Worm (Caenorhabditis elegans) whole organism, L3 larva: ENCODE measurements around the gene fbxb-14.
"Not testable (repeated sequence)": the region's sequence is repeated elsewhere in the genome, so short reads cannot be mapped to it uniquely, and the experiment has no call there.

ENCODE experiments used
- R02D3.7 ChIP-seq: fragments of 150-350 bp; optimal IDR thresholded peaks from 2 replicates; lab custom pipeline; 2014; ENCODE audit warnings: missing biosample characterization, missing genetic modification characterization
- ZK546.5 ChIP-seq: sonication (generic microtip); optimal IDR thresholded peaks from 2 replicates; lab custom pipeline; 2017; ENCODE audit warnings: missing biosample characterization, missing genetic modification characterization
- ama-1 ChIP-seq: fragments of 150-350 bp; optimal IDR thresholded peaks from 2 replicates; lab custom pipeline; 2018
- ceh-28 ChIP-seq: fragments of 150-350 bp; optimal IDR thresholded peaks from 2 replicates; lab custom pipeline; 2014; ENCODE audit warnings: missing biosample characterization, missing genetic modification reagents, missing genetic modification characterization
- ceh-82 ChIP-seq: fragments of 150-350 bp; optimal IDR thresholded peaks from 2 replicates; lab custom pipeline; 2014; ENCODE audit warnings: missing biosample characterization, missing genetic modification characterization
- daf-12 ChIP-seq: fragments of 150-350 bp; optimal IDR thresholded peaks from 2 replicates; lab custom pipeline; 2014; ENCODE audit warnings: missing biosample characterization, missing genetic modification reagents, missing genetic modification characterization
- elt-2 ChIP-seq: sonication (generic microtip); optimal IDR thresholded peaks from 2 replicates; lab custom pipeline; 2016; ENCODE audit warnings: missing genetic modification reagents, mild to moderate bottlenecking, missing genetic modification characterization, missing compliant biosample characterization
- elt-3 ChIP-seq, 3 experiments: fragments of 150-350 bp in 1 of 3; sonication (generic microtip) in 2 of 3; optimal IDR thresholded peaks; 2 replicates in 2 of 3; 4 replicates in 1 of 3; lab custom pipeline; 2014 to 2017; ENCODE audit warnings: missing biosample characterization in 3 of 3, missing genetic modification characterization in 3 of 3
- eor-1 ChIP-seq, 2 experiments: fragments of 150-350 bp; optimal IDR thresholded peaks; 2 replicates each; lab custom pipeline; 2014 to 2018; ENCODE audit warnings: missing biosample characterization in 2 of 2, missing genetic modification characterization in 2 of 2
- fkh-10 ChIP-seq: sonication (generic microtip); optimal IDR thresholded peaks from 2 replicates; lab custom pipeline; 2017; ENCODE audit warnings: missing biosample characterization, missing genetic modification reagents, missing genetic modification characterization
- fkh-2 ChIP-seq: fragments of 150-350 bp; optimal IDR thresholded peaks from 2 replicates; lab custom pipeline; 2014; ENCODE audit warnings: missing biosample characterization, missing genetic modification reagents, missing genetic modification characterization
- hmg-11 ChIP-seq: sonication (generic microtip); optimal IDR thresholded peaks from 2 replicates; lab custom pipeline; 2016; ENCODE audit warnings: missing genetic modification characterization, missing compliant biosample characterization
- jun-1 ChIP-seq: fragments of 150-350 bp; optimal IDR thresholded peaks from 2 replicates; lab custom pipeline; 2014; ENCODE audit warnings: missing biosample characterization, missing genetic modification reagents, missing genetic modification characterization
- lin-15B ChIP-seq: fragments of 150-350 bp; optimal IDR thresholded peaks from 2 replicates; lab custom pipeline; 2014; ENCODE audit warnings: missing biosample characterization, missing genetic modification characterization
- lin-39 ChIP-seq: fragments of 150-350 bp; optimal IDR thresholded peaks from 2 replicates; lab custom pipeline; 2018; ENCODE audit warnings: missing biosample characterization, missing genetic modification reagents, missing genetic modification characterization
- nfya-1 ChIP-seq: sonication (generic microtip); optimal IDR thresholded peaks from 2 replicates; lab custom pipeline; 2017; ENCODE audit warnings: missing genetic modification characterization, mild to moderate bottlenecking, missing compliant biosample characterization, antibody characterized with exemption, moderate library complexity; ENCODE audit not compliant: insufficient read depth
- nhr-11 ChIP-seq: fragments of 150-350 bp; optimal IDR thresholded peaks from 2 replicates; lab custom pipeline; 2014; ENCODE audit warnings: missing biosample characterization, missing genetic modification characterization
- nhr-12 ChIP-seq: fragments of 150-350 bp; optimal IDR thresholded peaks from 2 replicates; lab custom pipeline; 2014; ENCODE audit warnings: missing biosample characterization, missing genetic modification characterization
- nhr-23 ChIP-seq: fragments of 150-350 bp; optimal IDR thresholded peaks from 2 replicates; lab custom pipeline; 2014; ENCODE audit warnings: missing biosample characterization, missing genetic modification reagents, missing genetic modification characterization
- nhr-25 ChIP-seq: sonication (generic microtip); optimal IDR thresholded peaks from 2 replicates; lab custom pipeline; 2017; ENCODE audit warnings: missing biosample characterization, missing genetic modification characterization
- nhr-43 ChIP-seq: sonication (generic microtip); optimal IDR thresholded peaks from 2 replicates; lab custom pipeline; 2016; ENCODE audit warnings: mild to moderate bottlenecking, missing genetic modification characterization, missing compliant biosample characterization; ENCODE audit not compliant: poor library complexity, severe bottlenecking
- nhr-67 ChIP-seq: fragments of 150-350 bp; optimal IDR thresholded peaks from 2 replicates; lab custom pipeline; 2014; ENCODE audit warnings: missing biosample characterization, missing genetic modification characterization
- nhr-77 ChIP-seq: fragments of 150-350 bp; optimal IDR thresholded peaks from 2 replicates; lab custom pipeline; 2014; ENCODE audit warnings: missing biosample characterization, missing genetic modification characterization
- pha-4 ChIP-seq: fragments of 150-350 bp; optimal IDR thresholded peaks from 2 replicates; lab custom pipeline; 2014; ENCODE audit warnings: missing biosample characterization, missing genetic modification reagents, missing genetic modification characterization
- pqm-1 ChIP-seq: fragments of 150-350 bp; optimal IDR thresholded peaks from 2 replicates; lab custom pipeline; 2017; ENCODE audit warnings: missing biosample characterization, missing genetic modification characterization, inconsistent platforms
- sea-2 ChIP-seq: fragments of 150-350 bp; sonication (generic microtip); optimal IDR thresholded peaks from 4 replicates; lab custom pipeline; 2014; ENCODE audit warnings: missing biosample characterization, missing genetic modification reagents, missing genetic modification characterization
- snpc-4 ChIP-seq: fragments of 150-350 bp; optimal IDR thresholded peaks from 2 replicates; lab custom pipeline; 2014; ENCODE audit warnings: missing biosample characterization, missing genetic modification characterization
- unc-39 ChIP-seq: sonication (generic microtip); optimal IDR thresholded peaks from 4 replicates; lab custom pipeline; 2017; ENCODE audit warnings: missing biosample characterization, missing genetic modification characterization
- zag-1 ChIP-seq: fragments of 150-350 bp; optimal IDR thresholded peaks from 2 replicates; lab custom pipeline; 2014; ENCODE audit warnings: missing biosample characterization, missing genetic modification characterization
- ztf-11 ChIP-seq: fragments of 150-350 bp; optimal IDR thresholded peaks from 2 replicates; lab custom pipeline; 2014; ENCODE audit warnings: missing biosample characterization, missing genetic modification characterization

The fbxb-14 gene

DNA sequence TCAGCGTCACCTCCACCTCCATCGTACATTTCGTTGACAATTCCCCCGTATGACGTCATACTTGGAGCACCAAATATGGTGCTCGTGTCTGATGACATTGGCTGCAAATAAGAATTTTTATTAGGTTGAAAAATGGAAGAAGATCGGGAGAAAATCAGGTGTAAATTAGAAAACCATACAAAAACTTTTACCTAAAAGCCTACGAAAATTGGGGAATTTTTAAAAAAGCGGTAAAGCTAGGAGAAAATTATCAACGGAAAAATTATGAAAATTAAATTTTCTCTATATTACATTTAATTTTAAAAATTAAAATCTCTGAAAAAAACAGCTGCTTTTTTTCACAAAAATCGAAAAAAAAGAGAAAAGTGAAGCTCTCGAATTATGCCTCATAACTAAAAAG lies 41.9 kb upstream of the fbxb-14 start, which contains the start of gene T04B8.5:
Gene T04B8.5, minus strand, starts transcription at position 101 of the 400 bp plus-strand sequence.
- TF ChIP-seq ama-1: no peak
- no peak for TF ChIP-seq zag-1 (tag; lab: Kevin White, UChicago)
- no peak for TF ChIP-seq snpc-4 (tag; lab: Kevin White, UChicago)
- no peak for TF ChIP-seq nhr-67 (tag; lab: Kevin White, UChicago)
- no peak for TF ChIP-seq ceh-28 (tag; lab: Kevin White, UChicago)
- no peak for TF ChIP-seq nhr-25 (tag; lab: Kevin White, UChicago)
- TF ChIP-seq jun-1 (tag; lab: Kevin White, UChicago): no peak
- TF ChIP-seq R02D3.7 (tag; lab: Kevin White, UChicago): no peak
- no peak for TF ChIP-seq elt-3 (tag; optimal IDR thresholded peaks at IDR 0.05; lab: Kevin White, UChicago)
- no peak for TF ChIP-seq nhr-12 (tag; lab: Kevin White, UChicago)
- no peak for TF ChIP-seq fkh-10 (GFP tag; lab: Kevin White, UChicago)
- no peak for TF ChIP-seq ZK546.5 (tag; lab: Kevin White, UChicago)
- TF ChIP-seq nhr-23 (tag; lab: Kevin White, UChicago): no peak
- no peak for TF ChIP-seq hmg-11 (tag; lab: Kevin White, UChicago)
- TF ChIP-seq lin-15B (tag; lab: Kevin White, UChicago): no peak
- no peak for TF ChIP-seq pqm-1
- TF ChIP-seq eor-1 (tag; optimal IDR thresholded peaks at IDR 0.05; lab: Kevin White, UChicago): no peak
- no peak for TF ChIP-seq fkh-2 (tag; lab: Kevin White, UChicago)
- TF ChIP-seq nfya-1 (tag; lab: Kevin White, UChicago): no peak
- no peak for TF ChIP-seq ztf-11 (tag; lab: Kevin White, UChicago)

DNA sequence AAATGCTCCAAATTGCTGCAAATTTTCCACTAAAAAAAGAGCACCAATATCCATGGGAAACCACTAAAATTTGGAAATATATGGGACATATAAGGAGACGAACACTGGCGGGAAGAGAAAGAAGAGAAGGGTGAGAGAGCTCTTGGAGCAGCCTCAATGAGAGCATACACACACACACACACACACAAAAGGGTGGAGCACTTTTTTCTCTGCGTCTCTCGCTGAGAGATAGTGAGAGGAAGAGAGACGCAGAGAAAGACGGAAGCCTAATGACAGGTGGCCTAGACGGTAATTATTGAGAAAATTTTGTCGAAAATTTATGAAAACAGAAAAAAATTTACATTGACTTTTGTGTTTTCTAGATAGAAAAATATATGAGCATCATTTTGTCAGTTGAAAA lies 39.9 kb upstream of the fbxb-14 start:
- TF ChIP-seq pha-4 (tag; lab: Kevin White, UChicago) (peak; percentile 60), ZK546.5 (tag; lab: Kevin White, UChicago) (no peak), pqm-1 (no peak), elt-2 (tag; lab: Kevin White, UChicago) (peak; percentile 28), ceh-82 (tag; lab: Kevin White, UChicago) (no peak), hmg-11 (tag; lab: Kevin White, UChicago) (peak; percentile 50), lin-39 (tag; lab: Kevin White, UChicago) (peak; percentile 50), fkh-10 (GFP tag; lab: Kevin White, UChicago) (no peak)

DNA sequence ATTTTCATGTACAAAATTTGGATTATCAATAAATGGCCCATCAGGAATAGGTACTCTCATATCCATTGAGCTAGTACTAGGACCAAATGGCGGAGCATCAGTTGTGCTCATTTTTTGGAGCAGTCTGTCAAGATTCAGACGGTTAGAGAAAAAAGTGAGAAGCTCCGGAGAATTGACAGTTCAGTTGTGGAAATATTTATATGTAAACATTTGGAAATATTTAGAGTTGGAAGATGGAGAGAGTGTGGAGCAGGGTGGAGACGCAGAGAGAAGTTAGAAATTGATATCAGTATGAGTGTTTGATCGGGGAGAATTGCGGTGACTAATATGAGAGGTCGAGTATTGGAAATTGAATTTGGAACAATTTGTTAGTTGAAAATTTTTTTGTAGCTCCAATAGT lies 38.6 kb upstream of the fbxb-14 start:
- no peak for TF ChIP-seq nhr-11 (tag; lab: Kevin White, UChicago)
- TF ChIP-seq nhr-77 (tag; lab: Kevin White, UChicago): no peak
- no peak for TF ChIP-seq R02D3.7 (tag; lab: Kevin White, UChicago)
- TF ChIP-seq ZK546.5 (tag; lab: Kevin White, UChicago): no peak
- TF ChIP-seq daf-12 (tag; lab: Kevin White, UChicago): no peak
- TF ChIP-seq pqm-1: peak; percentile 70
- TF ChIP-seq pha-4 (tag; lab: Kevin White, UChicago): peak; percentile 63
- no peak for TF ChIP-seq nhr-12 (tag; lab: Kevin White, UChicago)
- no peak for TF ChIP-seq nhr-43 (tag; lab: Kevin White, UChicago)
- TF ChIP-seq elt-2 (tag; lab: Kevin White, UChicago): peak; percentile 64

DNA sequence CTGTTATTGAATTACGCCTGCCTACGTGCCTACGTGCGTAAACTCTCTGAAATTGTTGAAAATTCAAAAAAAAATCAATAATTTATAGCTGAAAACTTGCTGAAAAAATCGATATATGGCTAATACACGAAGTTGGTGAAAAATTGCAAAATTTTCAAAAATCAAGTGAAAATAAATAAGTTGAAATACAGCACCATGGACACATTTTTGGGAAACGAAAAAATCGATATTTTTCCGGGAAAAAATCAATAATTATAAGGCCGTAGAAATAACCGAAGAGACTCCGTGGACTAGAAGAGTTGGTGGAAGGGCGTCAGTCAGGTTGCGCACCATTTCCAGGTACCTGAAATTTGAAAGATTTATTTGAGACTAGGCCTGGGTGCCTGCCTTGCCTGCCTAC lies 32.2 kb upstream of the fbxb-14 start:
- TF ChIP-seq ceh-28 (tag; lab: Kevin White, UChicago) (peak; percentile 84), sea-2 (no peak)

DNA sequence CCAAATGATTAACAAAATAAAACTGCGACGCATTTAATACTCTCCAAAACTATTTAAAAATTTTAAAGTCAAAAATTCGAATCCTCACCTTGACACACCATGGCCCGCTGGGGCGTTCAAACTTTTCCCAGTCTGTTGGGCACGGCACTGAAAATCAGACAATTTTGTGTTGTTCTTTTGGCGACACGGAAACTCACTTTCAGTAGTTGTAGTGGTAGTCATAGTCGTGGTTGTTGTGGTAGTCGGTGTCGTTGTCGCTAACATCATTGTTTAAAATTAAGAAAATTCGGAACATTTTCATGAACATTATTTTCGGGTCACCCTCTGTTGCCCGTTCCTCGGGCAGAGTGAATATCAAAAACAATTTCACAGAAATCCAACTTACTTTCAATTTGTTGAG lies 29.8 kb upstream of the fbxb-14 start, which contains the start of gene clec-118:
Gene clec-118, minus strand, starts transcription at position 101 of the 400 bp plus-strand sequence.
- TF ChIP-seq unc-39; nhr-67 (tag; lab: Kevin White, UChicago); snpc-4 (tag; lab: Kevin White, UChicago): not testable (repeated sequence)

DNA sequence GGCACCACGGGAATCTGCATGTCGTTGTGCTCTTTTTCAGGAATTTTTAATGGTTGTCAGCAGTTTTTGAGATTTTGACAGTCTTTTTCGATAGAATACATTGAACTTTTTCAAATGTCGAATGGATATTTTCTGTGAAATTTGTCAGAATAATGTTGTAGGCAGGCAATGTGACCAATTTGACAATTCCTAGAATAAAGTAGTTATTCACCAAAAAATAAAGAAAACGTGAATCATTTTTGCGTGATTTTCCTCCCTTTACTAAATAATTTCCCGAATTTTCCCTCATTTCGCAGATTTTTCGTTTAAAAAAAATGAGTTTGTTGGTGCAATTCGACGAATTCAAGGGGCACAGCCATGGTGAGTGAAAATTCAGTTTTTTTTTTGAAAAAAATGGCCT lies 26.2 kb upstream of the fbxb-14 start, which contains the start of gene W04H10.1:
Gene W04H10.1, plus strand, starts transcription at position 301 of the 400 bp plus-strand sequence.
- TF ChIP-seq ztf-11 (tag; lab: Kevin White, UChicago): no peak
- TF ChIP-seq R02D3.7 (tag; lab: Kevin White, UChicago): no peak
- no peak for TF ChIP-seq jun-1 (tag; lab: Kevin White, UChicago)
